Fruit fly (Drosophila melanogaster) whole organism, embryonic: ENCODE measurements around the gene kek4.
A peak's percentile ranks its signal among the peaks of the same experiment; 100 is the strongest.

Experiments used
- Asciz ChIP-seq: fragments of 200-800 bp; sonication (Bioruptor generic); optimal IDR thresholded peaks from 2 replicates; lab custom pipeline; 2017; ENCODE audit warnings: missing biosample characterization, mild to moderate bottlenecking, missing genetic modification characterization, missing genetic modification reagents
- B-H1 ChIP-seq: fragments of 200-800 bp; sonication (Bioruptor generic); IDR thresholded peaks from 3 replicates; pipeline ENCODE4 v1.3.6; 2022; ENCODE audit warnings: missing biosample characterization, missing genetic modification characterization
- Blimp-1 ChIP-seq: fragments of 200-800 bp; sonication (Bioruptor generic); optimal IDR thresholded peaks from 3 replicates; lab custom pipeline; 2018; ENCODE audit warnings: missing biosample characterization, missing genetic modification characterization, mild to moderate bottlenecking, moderate library complexity, missing genetic modification reagents
- CG11504 ChIP-seq: fragments of 200-800 bp; sonication (Bioruptor generic); optimal IDR thresholded peaks from 3 replicates; lab custom pipeline; 2019; ENCODE audit warnings: missing biosample characterization, mild to moderate bottlenecking, missing genetic modification characterization, moderate library complexity
- CG12219 ChIP-seq: fragments of 200-800 bp; sonication (Bioruptor generic); optimal IDR thresholded peaks from 3 replicates; lab custom pipeline; 2018; ENCODE audit warnings: missing biosample characterization, mild to moderate bottlenecking, missing genetic modification characterization
- CG12769 ChIP-seq: fragments of 200-800 bp; sonication (Bioruptor generic); optimal IDR thresholded peaks from 2 replicates; lab custom pipeline; 2019; ENCODE audit warnings: missing biosample characterization, mild to moderate bottlenecking, missing genetic modification characterization, moderate library complexity
- CG14014 ChIP-seq: fragments of 200-800 bp; sonication (Bioruptor generic); IDR thresholded peaks from 2 replicates; pipeline ENCODE4 v1.3.6; 2022; ENCODE audit warnings: missing biosample characterization, missing genetic modification characterization
- CG14050 ChIP-seq: fragments of 200-800 bp; sonication (Bioruptor generic); IDR thresholded peaks from 3 replicates; pipeline ENCODE4 v1.3.6; 2022; ENCODE audit warnings: missing biosample characterization, missing genetic modification characterization
- CG1603 ChIP-seq: fragments of 200-800 bp; sonication (Bioruptor generic); optimal IDR thresholded peaks from 2 replicates; lab custom pipeline; 2019; ENCODE audit warnings: missing biosample characterization, mild to moderate bottlenecking, missing genetic modification characterization, moderate library complexity
- CG16813 ChIP-seq: fragments of 200-800 bp; sonication (Bioruptor generic); IDR thresholded peaks from 3 replicates; pipeline ENCODE4 v1.3.6; 2022; ENCODE audit warnings: missing biosample characterization, missing genetic modification characterization; ENCODE audit not compliant: partially characterized antibody
- CG18599 ChIP-seq: fragments of 200-800 bp; sonication (Bioruptor generic); optimal IDR thresholded peaks from 3 replicates; lab custom pipeline; 2017; ENCODE audit warnings: missing biosample characterization, missing genetic modification characterization, mild to moderate bottlenecking, moderate library complexity, missing genetic modification reagents
- CG2120 ChIP-seq: fragments of 200-800 bp; sonication (Bioruptor generic); optimal IDR thresholded peaks from 3 replicates; lab custom pipeline; 2016; ENCODE audit warnings: missing biosample characterization, missing genetic modification characterization
- CG2129 ChIP-seq: fragments of 200-800 bp; sonication (Bioruptor generic); IDR thresholded peaks from 2 replicates; pipeline ENCODE4 v1.3.6; 2022; ENCODE audit warnings: missing biosample characterization, missing genetic modification characterization; ENCODE audit not compliant: partially characterized antibody
- CG2712 ChIP-seq: fragments of 200-800 bp; optimal IDR thresholded peaks from 3 replicates; lab custom pipeline; 2019; ENCODE audit warnings: missing biosample characterization, mild to moderate bottlenecking, missing genetic modification characterization, moderate library complexity
- CG32532 ChIP-seq: fragments of 200-800 bp; sonication (Bioruptor generic); IDR thresholded peaks from 2 replicates; pipeline ENCODE4 v1.3.6; 2022; ENCODE audit warnings: missing biosample characterization, missing genetic modification characterization
- CG4424 ChIP-seq: fragments of 200-800 bp; sonication (Bioruptor generic); optimal IDR thresholded peaks from 3 replicates; lab custom pipeline; 2016; ENCODE audit warnings: missing biosample characterization, missing genetic modification characterization
- CG6254 ChIP-seq: fragments of 200-800 bp; sonication (Bioruptor generic); optimal IDR thresholded peaks from 3 replicates; lab custom pipeline; 2017; ENCODE audit warnings: mild to moderate bottlenecking, missing biosample characterization, missing genetic modification reagents, missing genetic modification characterization
- CG6272 ChIP-seq: fragments of 200-800 bp; sonication (Bioruptor generic); IDR thresholded peaks from 2 replicates; pipeline ENCODE4 v1.3.6; 2022; ENCODE audit warnings: missing biosample characterization, missing genetic modification characterization
- CG6689 ChIP-seq: fragments of 200-800 bp; sonication (Bioruptor generic); IDR thresholded peaks from 2 replicates; pipeline ENCODE4 v1.3.6; 2022; ENCODE audit warnings: missing biosample characterization, missing genetic modification characterization
- CG7839 ChIP-seq: fragments of 200-800 bp; sonication (Bioruptor generic); optimal IDR thresholded peaks from 3 replicates; lab custom pipeline; 2018; ENCODE audit warnings: missing biosample characterization, mild to moderate bottlenecking, missing genetic modification characterization, moderate library complexity
- CG9727 ChIP-seq: fragments of 200-800 bp; sonication (Bioruptor generic); optimal IDR thresholded peaks from 3 replicates; lab custom pipeline; 2017; ENCODE audit warnings: missing biosample characterization, mild to moderate bottlenecking, missing genetic modification characterization
- CG9817 ChIP-seq: fragments of 200-800 bp; sonication (Bioruptor generic); optimal IDR thresholded peaks from 2 replicates; lab custom pipeline; 2018; ENCODE audit warnings: missing biosample characterization, mild to moderate bottlenecking, missing genetic modification characterization, moderate library complexity
- Dfd ChIP-seq, 2 experiments: fragments of >200 bp; optimal IDR thresholded peaks; 2 replicates each; lab custom pipeline; 2017; ENCODE audit warnings: missing biosample characterization in 2 of 2, missing genetic modification characterization in 2 of 2
- Dp ChIP-seq: fragments of 200-800 bp; sonication (Bioruptor generic); optimal IDR thresholded peaks from 2 replicates; lab custom pipeline; 2018; ENCODE audit warnings: missing biosample characterization, mild to moderate bottlenecking, missing genetic modification characterization, moderate library complexity
- Drgx ChIP-seq: fragments of 200-800 bp; sonication (Bioruptor generic); IDR thresholded peaks from 2 replicates; pipeline ENCODE4 v1.3.6; 2022; ENCODE audit warnings: missing biosample characterization, missing genetic modification characterization
- E2f2 ChIP-seq: fragments of 200-800 bp; sonication (Bioruptor generic); IDR thresholded peaks from 2 replicates; pipeline ENCODE4 v1.3.6; 2022; ENCODE audit warnings: missing biosample characterization, missing genetic modification characterization
- Ets65A ChIP-seq: fragments of 200-800 bp; sonication (Bioruptor generic); peaks from one replicate; lab custom pipeline; 2016; ENCODE audit warnings: missing biosample characterization, missing genetic modification characterization
- H2.0 ChIP-seq: fragments of 200-800 bp; sonication (Bioruptor generic); IDR thresholded peaks from 2 replicates; pipeline ENCODE4 v1.3.6; 2022; ENCODE audit warnings: missing biosample characterization, missing genetic modification characterization
- HHEX ChIP-seq: fragments of 200-800 bp; sonication (Bioruptor generic); optimal IDR thresholded peaks from 3 replicates; lab custom pipeline; 2017; ENCODE audit warnings: missing biosample characterization, mild to moderate bottlenecking, missing genetic modification characterization, missing genetic modification reagents
- Med ChIP-seq: fragments of 200-800 bp; sonication (Bioruptor generic); peaks from one replicate; lab custom pipeline; 2016; ENCODE audit warnings: missing biosample characterization, missing genetic modification characterization, mild to moderate bottlenecking, inconsistent platforms, moderate library complexity
- Nf-YA ChIP-seq: fragments of 200-800 bp; sonication (Bioruptor generic); IDR thresholded peaks from 2 replicates; pipeline ENCODE4 v1.3.6; 2022; ENCODE audit warnings: missing biosample characterization, missing genetic modification characterization
- Rfx ChIP-seq: fragments of 200-800 bp; sonication (Bioruptor generic); IDR thresholded peaks from 2 replicates; pipeline ENCODE4 v1.3.6; 2022; ENCODE audit warnings: missing biosample characterization, missing genetic modification characterization
- Sox100B ChIP-seq: fragments of 200-800 bp; sonication (Bioruptor generic); optimal IDR thresholded peaks from 3 replicates; lab custom pipeline; 2018; ENCODE audit warnings: missing biosample characterization, mild to moderate bottlenecking, missing genetic modification characterization
- Sox102F ChIP-seq: fragments of 200-800 bp; sonication (Bioruptor generic); optimal IDR thresholded peaks from 2 replicates; lab custom pipeline; 2018; ENCODE audit warnings: missing biosample characterization, mild to moderate bottlenecking, missing genetic modification characterization, moderate library complexity
- ara ChIP-seq: fragments of 200-800 bp; sonication (Bioruptor generic); IDR thresholded peaks from 2 replicates; pipeline ENCODE4 v1.3.6; 2022; ENCODE audit warnings: missing biosample characterization, missing genetic modification characterization
- bcd ChIP-seq: fragments of 200-800 bp; sonication (Bioruptor generic); optimal IDR thresholded peaks from 2 replicates; lab custom pipeline; 2017; ENCODE audit warnings: missing biosample characterization, mild to moderate bottlenecking, missing genetic modification characterization
- bsh ChIP-seq, 2 experiments: fragments of 200-800 bp; sonication (Bioruptor generic); optimal IDR thresholded peaks; 2 replicates each; lab custom pipeline; 2017 to 2018; ENCODE audit warnings: mild to moderate bottlenecking in 2 of 2, missing biosample characterization in 2 of 2, missing genetic modification characterization in 2 of 2, moderate library complexity in 1 of 2
- ci ChIP-seq: fragments of 200-800 bp; sonication (Bioruptor generic); IDR thresholded peaks from 3 replicates; pipeline ENCODE4 v1.3.6; 2022; ENCODE audit warnings: missing biosample characterization, missing genetic modification characterization
- crc ChIP-seq: fragments of 200-800 bp; sonication (Bioruptor generic); optimal IDR thresholded peaks from 2 replicates; lab custom pipeline; 2016; ENCODE audit warnings: missing biosample characterization, missing genetic modification characterization
- eve ChIP-seq, 2 experiments: fragments of >200 bp; optimal IDR thresholded peaks; 2 replicates each; lab custom pipeline; 2017; ENCODE audit warnings: missing biosample characterization in 2 of 2, missing genetic modification characterization in 2 of 2
- fd96Cb ChIP-seq: fragments of 200-800 bp; sonication (Bioruptor generic); optimal IDR thresholded peaks from 2 replicates; lab custom pipeline; 2018; ENCODE audit warnings: missing biosample characterization, mild to moderate bottlenecking, missing genetic modification characterization, moderate library complexity
- gem ChIP-seq: fragments of 200-800 bp; sonication (Bioruptor generic); optimal IDR thresholded peaks from 2 replicates; lab custom pipeline; 2019; ENCODE audit warnings: missing biosample characterization, mild to moderate bottlenecking, missing genetic modification characterization, moderate library complexity
- nmo ChIP-seq: fragments of 200-800 bp; sonication (Bioruptor generic); optimal IDR thresholded peaks from 2 replicates; lab custom pipeline; 2018; ENCODE audit warnings: missing biosample characterization, mild to moderate bottlenecking, missing genetic modification characterization, moderate library complexity
- pb ChIP-seq: fragments of 200-800 bp; sonication (Bioruptor generic); optimal IDR thresholded peaks from 3 replicates; lab custom pipeline; 2016; ENCODE audit warnings: missing biosample characterization, missing genetic modification characterization
- sens ChIP-seq: fragments of 200-800 bp; sonication (Bioruptor generic); peaks from one replicate; lab custom pipeline; 2016; ENCODE audit warnings: missing biosample characterization, missing genetic modification characterization
- seq ChIP-seq: fragments of 200-800 bp; sonication (Bioruptor generic); IDR thresholded peaks from 2 replicates; pipeline ENCODE4 v1.3.6; 2022; ENCODE audit warnings: missing biosample characterization, missing genetic modification characterization
- tap ChIP-seq: fragments of 200-800 bp; optimal IDR thresholded peaks from 3 replicates; lab custom pipeline; 2019; ENCODE audit warnings: missing biosample characterization, mild to moderate bottlenecking, missing genetic modification characterization, moderate library complexity
- unpg ChIP-seq: fragments of 200-800 bp; sonication (Bioruptor generic); optimal IDR thresholded peaks from 3 replicates; lab custom pipeline; 2018; ENCODE audit warnings: missing biosample characterization, mild to moderate bottlenecking, missing genetic modification characterization, moderate library complexity
- wor ChIP-seq: fragments of 200-800 bp; sonication (Bioruptor generic); IDR thresholded peaks from 2 replicates; pipeline ENCODE4 v1.3.6; 2022; ENCODE audit warnings: missing biosample characterization, missing genetic modification characterization
- zfh2 ChIP-seq: fragments of 200-800 bp; sonication (Bioruptor generic); optimal IDR thresholded peaks from 2 replicates; lab custom pipeline; 2016; ENCODE audit warnings: missing biosample characterization, missing genetic modification characterization

kek4 gene

dm6 chr2L:13258702-13259101 is 43.6 kb upstream of the kek4 start:
- peak; percentile 18 for TF ChIP-seq CG4424
- TF ChIP-seq Asciz (GFP tag; lab: Kevin White, UChicago) = peak; percentile 7
- TF ChIP-seq wor (GFP tag; lab: Robert Waterston, UW) = no peak
- TF ChIP-seq Sox102F (GFP tag; lab: Kevin White, UChicago) = peak; percentile 54
- no peak for TF ChIP-seq crc (GFP tag; lab: Kevin White, UChicago)
- TF ChIP-seq Dfd (GFP tag; optimal IDR thresholded peaks at IDR 0.05; lab: Kevin White, UChicago) = no peak
- peak; percentile 36; the same call in 1 of the 2 replicates for TF ChIP-seq CG6689 (GFP tag; lab: Robert Waterston, UW)
- peak; percentile 14 for TF ChIP-seq CG9817 (tag; lab: Kevin White, UChicago)
- TF ChIP-seq Dp (GFP tag; lab: Kevin White, UChicago) = no peak
- TF ChIP-seq zfh2 = peak; percentile 9
- TF ChIP-seq CG12769 (tag; lab: Kevin White, UChicago) = peak; percentile 15
- peak in 1 of 2 experiments; percentile 52 for TF ChIP-seq bsh (GFP tag; optimal IDR thresholded peaks at IDR 0.05; lab: Kevin White, UChicago)
- TF ChIP-seq pb (GFP tag; lab: Kevin White, UChicago) = no peak
- peak; percentile 47 for TF ChIP-seq CG12219 (GFP tag; lab: Kevin White, UChicago)
- TF ChIP-seq nmo (GFP tag; lab: Kevin White, UChicago) = peak; percentile 12
- no peak for TF ChIP-seq CG16813 (GFP tag; lab: Robert Waterston, UW)
- peak; percentile 47 for TF ChIP-seq Rfx (GFP tag; lab: Robert Waterston, UW)
- TF ChIP-seq H2.0 (GFP tag; lab: Robert Waterston, UW) = 0 out of 2 replicates have a peak, but pooled peaks have one; percentile 22
- TF ChIP-seq tap (tag; lab: Kevin White, UChicago) = peak; percentile 43
- TF ChIP-seq Nf-YA (GFP tag; lab: Robert Waterston, UW) = no peak
- no peak for TF ChIP-seq CG2129 (GFP tag; lab: Robert Waterston, UW)
- 0 out of 3 replicates have a peak, but pooled peaks have one; percentile 18 for TF ChIP-seq B-H1
- peak; percentile 3 for TF ChIP-seq CG6254 (GFP tag; lab: Kevin White, UChicago)
- TF ChIP-seq Sox100B (GFP tag; lab: Kevin White, UChicago) = peak; percentile 8
- TF ChIP-seq CG18599 = peak; percentile 20
- peak; percentile 68 for TF ChIP-seq gem
- TF ChIP-seq Drgx (GFP tag; lab: Robert Waterston, UW) = peak; percentile 53; the same call in 1 of the 2 replicates
- TF ChIP-seq CG1603 (tag; lab: Kevin White, UChicago) = peak; percentile 32
- TF ChIP-seq eve (GFP tag; optimal IDR thresholded peaks at IDR 0.05; lab: Kevin White, UChicago) = peak in 1 of 2 experiments; percentile 40
- peak; percentile 40; the same call in 1 of the 2 replicates for TF ChIP-seq CG32532 (GFP tag; lab: Robert Waterston, UW)
- TF ChIP-seq CG2712 (tag; lab: Kevin White, UChicago) = peak; percentile 50
- TF ChIP-seq fd96Cb (tag; lab: Kevin White, UChicago) = peak; percentile 19
- no peak for TF ChIP-seq CG9727 (GFP tag; lab: Kevin White, UChicago)
- peak; percentile 52 for TF ChIP-seq Blimp-1
- 0 out of 2 replicates have a peak, but pooled peaks have one; percentile 19 for TF ChIP-seq seq (GFP tag; lab: Robert Waterston, UW)
- TF ChIP-seq unpg (GFP tag; lab: Kevin White, UChicago) = peak; percentile 62
- TF ChIP-seq bcd (GFP tag; lab: Kevin White, UChicago) = peak; percentile 1
- TF ChIP-seq Ets65A (GFP tag; lab: Kevin White, UChicago) = peak; percentile 31
- peak; percentile 30 for TF ChIP-seq HHEX (GFP tag; lab: Kevin White, UChicago)
- peak; percentile 48 for TF ChIP-seq CG11504 (tag; lab: Kevin White, UChicago)
- peak; percentile 69 for TF ChIP-seq sens
- TF ChIP-seq CG14050 (GFP tag; lab: Robert Waterston, UW) = 0 out of 3 replicates have a peak, but pooled peaks have one; percentile 19
- 0 out of 2 replicates have a peak, but pooled peaks have one; percentile 23 for TF ChIP-seq CG14014 (GFP tag; lab: Robert Waterston, UW)
- TF ChIP-seq CG2120 (GFP tag; lab: Kevin White, UChicago) = peak; percentile 2
- no peak for TF ChIP-seq CG6272 (GFP tag; lab: Robert Waterston, UW)
- TF ChIP-seq Med (GFP tag; lab: Kevin White, UChicago) = peak; percentile 59
- 0 out of 2 replicates have a peak, but pooled peaks have one; percentile 26 for TF ChIP-seq ara (GFP tag; lab: Robert Waterston, UW)
- peak; percentile 51; the same call in 2 of the 3 replicates for TF ChIP-seq ci (GFP tag; lab: Robert Waterston, UW)
- TF ChIP-seq E2f2 (GFP tag; lab: Robert Waterston, UW) = no peak
- peak; percentile 48 for TF ChIP-seq CG7839 (tag; lab: Kevin White, UChicago)
